Worm (Caenorhabditis elegans): Measurements from ENCODE around the gene cct-8.

The cct-8 gene

ce11 chrIV:1093870-1094564, at the start of gene cct-8, which contains the start of gene Y55F3AR.2:
TSS of gene cct-8 (minus strand) at chrIV:1093920.
TSS of gene Y55F3AR.2 (plus strand) at chrIV:1094541.
- TF ChIP-seq fkh-10 (GFP tag; optimal IDR thresholded peaks at IDR 0.05) (peak; percentile 98), D1046.2 (GFP tag; IDR thresholded peaks at IDR 0.05) (peak; percentile 95), skn-1 (tag; optimal IDR thresholded peaks at IDR 0.05) (no peak), jun-1 (tag; optimal IDR thresholded peaks at IDR 0.05) (peak; percentile 92), arid-1 (GFP tag; conservative IDR thresholded peaks at IDR 0.05) (peak; percentile 98), lsy-2 (tag; optimal IDR thresholded peaks at IDR 0.05) (peak; percentile 99 to 100), snpc-4 (tag; optimal IDR thresholded peaks at IDR 0.05) (peak; percentile 31), vab-7 (GFP tag; IDR thresholded peaks at IDR 0.05) (peak; percentile 92), set-16 (GFP tag; IDR thresholded peaks at IDR 0.05) (peak; percentile 69), ztf-11 (tag; optimal IDR thresholded peaks at IDR 0.05) (no peak), dmd-9 (GFP tag; IDR thresholded peaks at IDR 0.05) (peak; percentile 98), egl-43 (GFP tag; IDR thresholded peaks at IDR 0.05) (peak; percentile 96), madf-9 (GFP tag; conservative IDR thresholded peaks at IDR 0.05) (peak; percentile 96), aha-1 (tag) (peak; percentile 83), madf-5 (GFP tag; IDR thresholded peaks at IDR 0.05) (0 out of 4 replicates have a peak, but pooled peaks of 1 of the 2 experiments have one; percentile 72), nhr-41 (GFP tag; IDR thresholded peaks at IDR 0.05) (peak; percentile 76; the same call in 1 of the 2 replicates), ceh-28 (tag; optimal IDR thresholded peaks at IDR 0.05) (no peak), hlh-11 (tag; optimal IDR thresholded peaks at IDR 0.05) (peak; percentile 96), sdz-12 (GFP tag; optimal IDR thresholded peaks at IDR 0.05) (peak; percentile 92), ceh-32 (tag; optimal IDR thresholded peaks at IDR 0.05; ENCODE audit: poor library complexity) (peak; percentile 78), nhr-77 (tag; optimal IDR thresholded peaks at IDR 0.05) (peak; percentile 94), daf-19 (GFP tag; conservative IDR thresholded peaks at IDR 0.05) (peak; percentile 91), nhr-11 (tag; optimal IDR thresholded peaks at IDR 0.05) (peak; percentile 89), spr-1 (tag; optimal IDR thresholded peaks at IDR 0.05) (peak; percentile 95), egl-27 (tag; optimal IDR thresholded peaks at IDR 0.05) (no peak), ctbp-1 (GFP tag; IDR thresholded peaks at IDR 0.05) (peak; percentile 97), zip-2 (tag; optimal IDR thresholded peaks at IDR 0.05) (peak; percentile 84), snpc-1.2 (GFP tag; IDR thresholded peaks at IDR 0.05) (peak; percentile 87), Y105C5A.15 (GFP tag; IDR thresholded peaks at IDR 0.05) (0 out of 2 replicates have a peak, but pooled peaks have one; percentile 14), mep-1 (tag; optimal IDR thresholded peaks at IDR 0.05) (peak; percentile 99), ZK337.2 (GFP tag; IDR thresholded peaks at IDR 0.05) (peak; percentile 90), rbr-2 (tag; optimal IDR thresholded peaks at IDR 0.05) (peak; percentile 97), saeg-2 (GFP tag; IDR thresholded peaks at IDR 0.05) (peak; percentile 97), Y75B8A.6 (GFP tag; IDR thresholded peaks at IDR 0.05) (peak; percentile 94), attf-4 (tag; optimal IDR thresholded peaks at IDR 0.05) (no peak), hif-1 (tag; optimal IDR thresholded peaks at IDR 0.05) (peak; percentile 85 to 93), zag-1 (tag; optimal IDR thresholded peaks at IDR 0.05) (peak; percentile 34), F37D6.2 (tag; optimal IDR thresholded peaks at IDR 0.05) (peak; percentile 94), unc-130 (GFP tag; optimal IDR thresholded peaks at IDR 0.05) (peak; percentile 88), lin-38 (GFP tag; IDR thresholded peaks at IDR 0.05) (peak; percentile 97), php-3 (GFP tag; IDR thresholded peaks at IDR 0.05) (peak; percentile 99), aly-2 (tag; optimal IDR thresholded peaks at IDR 0.05) (no peak), F10B5.3 (tag; optimal IDR thresholded peaks at IDR 0.05) (peak; percentile 93), ama-1 (optimal IDR thresholded peaks at IDR 0.05) (peak; percentile 86), mdt-29 (GFP tag; IDR thresholded peaks at IDR 0.05) (peak; percentile 98), ztf-7 (tag; optimal IDR thresholded peaks at IDR 0.05) (peak; percentile 91), lin-13 (GFP tag; optimal IDR thresholded peaks at IDR 0.05) (peak; percentile 95), lin-1 (GFP tag; IDR thresholded peaks at IDR 0.05) (peak; percentile 92), fos-1 (tag; optimal IDR thresholded peaks at IDR 0.05) (peak; percentile 23), nhr-102 (tag; optimal IDR thresholded peaks at IDR 0.05) (peak; percentile 97), nhr-42 (GFP tag; IDR thresholded peaks at IDR 0.05) (peak; percentile 96)

All from whole organism, L4 larva.